Worm (Caenorhabditis elegans) whole organism, early embryonic: ENCODE measurements around the gene chmp-7.

ENCODE experiments used
- ama-1 ChIP-seq: fragments of 150-350 bp; optimal IDR thresholded peaks from 2 replicates; lab custom pipeline; 2014
- ets-7 ChIP-seq: sonication (generic microtip); optimal IDR thresholded peaks from 2 replicates; lab custom pipeline; 2016; ENCODE audit warnings: missing genotype, missing genetic modification characterization, missing compliant biosample characterization
- flt-1 ChIP-seq: fragments of 200-800 bp; sonication (Bioruptor generic); IDR thresholded peaks from 2 replicates; pipeline ENCODE4 v1.3.6; 2022; ENCODE audit warnings: missing genetic modification characterization, missing compliant biosample characterization
- hmbx-1 ChIP-seq: sonication (generic microtip); optimal IDR thresholded peaks from 2 replicates; lab custom pipeline; 2016; ENCODE audit warnings: mild to moderate bottlenecking, missing genetic modification characterization, missing compliant biosample characterization
- hmg-4 ChIP-seq: fragments of 200-800 bp; sonication (Bioruptor generic); optimal IDR thresholded peaks from 2 replicates; lab custom pipeline; 2018; ENCODE audit warnings: mild to moderate bottlenecking, missing genetic modification characterization, missing compliant biosample characterization
- pes-1 ChIP-seq: fragments of 200-800 bp; sonication (Bioruptor generic); IDR thresholded peaks from 2 replicates; pipeline ENCODE4 v1.3.6; 2022; ENCODE audit warnings: missing genetic modification reagents, missing genetic modification characterization, missing compliant biosample characterization
- scrt-1 ChIP-seq: fragments of 200-800 bp; sonication (Bioruptor generic); IDR thresholded peaks from 2 replicates; pipeline ENCODE4 v1.3.6; 2022; ENCODE audit warnings: missing genetic modification characterization, missing compliant biosample characterization

- TF ChIP-seq flt-1 (GFP tag; lab: Robert Waterston, UW) (no peak), scrt-1 (GFP tag; lab: Robert Waterston, UW) (no peak), hmbx-1 (tag; lab: Kevin White, UChicago) (no peak), pes-1 (GFP tag; lab: Robert Waterston, UW) (no peak), ama-1 (no peak), hmg-4 (GFP tag; lab: Kevin White, UChicago) (no peak), ets-7 (tag; lab: Kevin White, UChicago) (no peak)
These were observed 19.7 kb downstream of the chmp-7 start for ce11 chrII:9074492-9074891.
